Fruit fly (Drosophila melanogaster) whole organism, prepupa: ENCODE results near the gene Naam.

Source experiments
- CG3032 ChIP-seq: fragments of 200-800 bp; optimal IDR thresholded peaks from 2 replicates; lab custom pipeline; 2019; ENCODE audit warnings: missing biosample characterization, mild to moderate bottlenecking, missing genetic modification characterization, moderate library complexity
- Smox ChIP-seq: fragments of 200-800 bp; sonication (Bioruptor generic); optimal IDR thresholded peaks from 3 replicates; lab custom pipeline; 2016; ENCODE audit warnings: missing biosample characterization, missing genetic modification characterization

Gene Naam

dm6 chr3R:19742893-19743292, 71.6 kb downstream of the Naam start:
- no peak for TF ChIP-seq Smox (GFP tag; lab: Kevin White, UChicago)
- no peak for TF ChIP-seq CG3032
